Worm (Caenorhabditis elegans) whole organism, dauer: ENCODE results near the gene ZK402.5.
"Not testable (repeated sequence)": the region's sequence is repeated elsewhere in the genome, so short reads cannot be mapped to it uniquely, and the experiment has no call there.

Experiments
- unc-62 ChIP-seq: sonication (generic microtip); optimal IDR thresholded peaks from 2 replicates; lab custom pipeline; 2017; ENCODE audit warnings: missing biosample characterization, missing genetic modification reagents, missing genetic modification characterization

ZK402.5 gene

ce11 chrX:1410552-1410951 is 9.4 kb upstream of the ZK402.5 start, which contains the start of gene abu-2:
abu-2 (minus strand) TSS chrX:1410652.
- no peak for TF ChIP-seq unc-62 (GFP tag; lab: Kevin White, UChicago)

ce11 chrX:1409224-1409623 is 8.1 kb upstream of the ZK402.5 start:
- TF ChIP-seq unc-62 (GFP tag; lab: Kevin White, UChicago): no peak

ce11 chrX:1403971-1404370 is 2.8 kb upstream of the ZK402.5 start, which contains the start of gene ZK402.1:
ZK402.1 (plus strand) TSS chrX:1404271.
- TF ChIP-seq unc-62 (GFP tag; lab: Kevin White, UChicago): not testable (repeated sequence)

- not testable (repeated sequence) for TF ChIP-seq unc-62 (GFP tag; lab: Kevin White, UChicago)
Observed at ce11 chrX:1403444-1403843, 2.3 kb upstream of the ZK402.5 start, which contains the start of gene ZK402.2. ZK402.2 (plus strand) TSS chrX:1403744.

ce11 chrX:1397516-1397915 is 3.6 kb downstream of the ZK402.5 start, which contains the start of gene H39E20.1:
H39E20.1 (minus strand) TSS chrX:1397616.
- TF ChIP-seq unc-62 (GFP tag; lab: Kevin White, UChicago): no peak

ce11 chrX:1395793-1396192 is 5.4 kb downstream of the ZK402.5 start:
- TF ChIP-seq unc-62 (GFP tag; lab: Kevin White, UChicago): no peak

ce11 chrX:1394437-1394836 is 6.7 kb downstream of the ZK402.5 start:
- no peak for TF ChIP-seq unc-62 (GFP tag; lab: Kevin White, UChicago)

ce11 chrX:1393891-1394290 is 7.3 kb downstream of the ZK402.5 start, which contains the start of gene F56C3.9:
F56C3.9 (minus strand) TSS chrX:1393991.
- TF ChIP-seq unc-62 (GFP tag; lab: Kevin White, UChicago): no peak

ce11 chrX:1389382-1389983 is 11.7 kb downstream of the ZK402.5 start:
- no peak for TF ChIP-seq unc-62 (GFP tag; lab: Kevin White, UChicago)

- TF ChIP-seq unc-62 (GFP tag; lab: Kevin White, UChicago): no peak
Observed at ce11 chrX:1386893-1387367, 14.2 kb downstream of the ZK402.5 start, which contains the start of gene F56C3.1. F56C3.1 (plus strand) TSS chrX:1387317.

- no peak for TF ChIP-seq unc-62 (GFP tag; lab: Kevin White, UChicago)
Observed at ce11 chrX:1384538-1384937, 16.6 kb downstream of the ZK402.5 start, which contains the start of gene F56C3.8. F56C3.8 (minus strand) TSS chrX:1384638.

- TF ChIP-seq unc-62 (GFP tag; lab: Kevin White, UChicago): no peak
Observed at ce11 chrX:1383546-1383945, 17.6 kb downstream of the ZK402.5 start.

ce11 chrX:1381565-1381964 is 19.6 kb downstream of the ZK402.5 start, which contains the start of gene F56C3.10:
F56C3.10 (minus strand) TSS chrX:1381665.
- no peak for TF ChIP-seq unc-62 (GFP tag; lab: Kevin White, UChicago)

- no peak for TF ChIP-seq unc-62 (GFP tag; lab: Kevin White, UChicago)
Observed at ce11 chrX:1379391-1379790, 21.8 kb downstream of the ZK402.5 start.

ce11 chrX:1372464-1372863 is 28.7 kb downstream of the ZK402.5 start:
- TF ChIP-seq unc-62 (GFP tag; lab: Kevin White, UChicago): no peak

ce11 chrX:1371688-1372087 is 29.5 kb downstream of the ZK402.5 start, which contains the start of gene fbxa-190:
fbxa-190 (plus strand) TSS chrX:1372012.
- TF ChIP-seq unc-62 (GFP tag; lab: Kevin White, UChicago): no peak
